Worm (Caenorhabditis elegans) whole organism, L4/young adult: ENCODE data around the gene eat-17.

ENCODE experiments used
- W03F9.2 ChIP-seq: fragments of 150-350 bp; optimal IDR thresholded peaks from 2 replicates; lab custom pipeline; 2014; ENCODE audit warnings: missing biosample characterization, missing genetic modification characterization
- dao-5 ChIP-seq: sonication (generic microtip); optimal IDR thresholded peaks from 2 replicates; lab custom pipeline; 2016; ENCODE audit warnings: missing genotype, missing genetic modification characterization, moderate library complexity, missing compliant biosample characterization
- him-1 ChIP-seq: sonication (generic microtip); optimal IDR thresholded peaks from 2 replicates; lab custom pipeline; 2016; ENCODE audit warnings: missing genotype, missing genetic modification reagents, missing genetic modification characterization, missing compliant biosample characterization

The eat-17 gene

ce11 chrX:16363637-16364036 is 53.0 kb downstream of the eat-17 start:
- TF ChIP-seq him-1 (tag; lab: Kevin White, UChicago) (no peak), W03F9.2 (tag; lab: Kevin White, UChicago) (no peak), dao-5 (no peak)

DNA sequence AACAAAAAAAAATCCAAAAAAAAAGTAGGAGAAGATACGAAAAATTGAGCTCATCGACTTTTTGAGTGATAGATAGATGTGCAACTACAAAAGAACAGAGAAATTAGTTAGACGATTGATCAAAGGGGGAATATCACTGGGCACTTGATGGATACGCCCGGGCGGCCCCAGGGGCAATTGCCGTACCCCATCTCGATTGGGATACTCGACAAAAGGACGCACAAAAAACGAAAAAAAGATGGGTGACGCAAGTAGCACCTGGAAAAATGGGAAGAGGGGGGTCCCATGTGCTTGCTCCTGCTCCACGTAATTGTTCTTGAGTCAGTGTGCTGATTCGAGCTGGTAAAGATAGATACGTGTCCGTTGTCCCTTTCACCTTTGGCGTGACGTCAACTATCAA is 55.6 kb downstream of the eat-17 start:
- TF ChIP-seq W03F9.2 (tag; lab: Kevin White, UChicago) (no peak), dao-5 (no peak), him-1 (tag; lab: Kevin White, UChicago) (no peak)

ce11 chrX:16357531-16357930 is 59.1 kb downstream of the eat-17 start:
- TF ChIP-seq W03F9.2 (tag; lab: Kevin White, UChicago) (no peak), dao-5 (no peak), him-1 (tag; lab: Kevin White, UChicago) (no peak)

DNA sequence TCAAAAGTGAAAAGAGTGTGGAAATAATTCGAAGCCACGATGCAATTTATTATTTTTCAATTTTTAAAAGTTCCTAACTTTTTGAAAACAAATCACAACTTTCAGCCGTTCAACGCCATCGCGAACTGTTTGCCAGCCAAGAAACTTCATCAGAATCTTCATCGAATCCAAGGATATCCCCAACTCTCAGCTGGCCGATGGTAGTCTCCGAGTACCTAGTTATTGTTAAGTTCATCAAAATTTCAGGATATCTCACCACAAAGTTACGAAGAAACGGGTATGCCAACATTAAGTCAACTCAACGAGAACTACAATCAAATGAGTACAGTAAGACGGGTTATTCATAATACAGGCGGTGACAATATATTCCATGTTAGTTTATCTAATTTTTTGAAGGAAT is 60.3 kb downstream of the eat-17 start:
- TF ChIP-seq W03F9.2 (tag; lab: Kevin White, UChicago), result no peak
- TF ChIP-seq dao-5, result no peak
- no peak for TF ChIP-seq him-1 (tag; lab: Kevin White, UChicago)

DNA sequence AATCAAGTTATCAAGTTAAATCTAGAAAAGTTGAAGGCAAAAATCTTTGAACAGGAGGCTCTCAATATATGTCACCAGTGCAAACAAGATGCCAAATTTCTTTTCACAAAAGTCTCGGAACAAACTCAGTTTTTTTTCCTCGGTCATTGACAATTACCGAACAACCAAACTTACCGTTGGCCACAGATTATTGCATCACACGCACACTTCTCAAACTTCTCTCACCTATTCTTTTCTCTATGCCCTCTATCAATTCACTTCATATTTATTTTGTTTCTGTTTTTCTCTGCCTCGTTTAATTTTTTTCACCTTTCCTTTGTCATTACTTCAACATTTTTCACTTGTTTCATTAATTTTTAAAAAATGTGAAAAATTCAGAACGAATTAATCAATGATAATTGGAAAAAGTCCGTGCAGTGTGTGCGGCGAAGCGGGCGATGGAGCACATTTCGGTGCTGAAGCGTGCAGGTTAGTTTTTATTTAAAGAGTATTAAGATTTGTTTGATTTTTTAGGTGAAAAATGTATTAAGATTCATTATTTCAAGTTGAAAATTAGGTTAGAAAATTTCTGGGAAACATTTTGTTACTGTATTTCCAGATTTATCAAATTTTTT is 61.9 kb downstream of the eat-17 start, which contains the start of gene nhr-28:
Gene nhr-28, plus strand, starts transcription at position 379 of the 614 bp plus-strand sequence.
- TF ChIP-seq W03F9.2 (tag; lab: Kevin White, UChicago) (no peak), him-1 (tag; lab: Kevin White, UChicago) (no peak), dao-5 (no peak)

DNA sequence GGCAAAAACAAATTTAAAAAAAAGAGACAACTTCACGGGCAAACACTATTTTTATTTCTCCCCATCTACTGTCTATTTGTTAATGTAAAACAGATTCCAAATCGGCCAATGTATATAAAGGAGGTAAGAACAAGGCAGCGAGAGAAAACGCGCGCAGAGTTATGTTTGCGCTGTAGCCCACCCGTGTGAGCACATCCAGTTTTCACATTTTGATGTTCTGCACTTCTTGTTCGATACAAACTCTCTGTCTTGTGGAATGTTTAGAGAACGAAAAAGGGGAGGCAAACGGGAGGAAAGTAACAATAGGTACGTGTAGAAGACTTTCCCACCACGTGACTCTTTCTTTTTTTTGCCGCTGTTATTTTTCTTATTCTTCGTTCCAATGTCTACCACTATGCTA is 64.1 kb downstream of the eat-17 start:
- TF ChIP-seq dao-5 (no peak), him-1 (tag; lab: Kevin White, UChicago) (no peak), W03F9.2 (tag; lab: Kevin White, UChicago) (no peak)
